Fruit fly (Drosophila melanogaster): ENCODE data around the gene CG42354.

CG42354 gene

DNA sequence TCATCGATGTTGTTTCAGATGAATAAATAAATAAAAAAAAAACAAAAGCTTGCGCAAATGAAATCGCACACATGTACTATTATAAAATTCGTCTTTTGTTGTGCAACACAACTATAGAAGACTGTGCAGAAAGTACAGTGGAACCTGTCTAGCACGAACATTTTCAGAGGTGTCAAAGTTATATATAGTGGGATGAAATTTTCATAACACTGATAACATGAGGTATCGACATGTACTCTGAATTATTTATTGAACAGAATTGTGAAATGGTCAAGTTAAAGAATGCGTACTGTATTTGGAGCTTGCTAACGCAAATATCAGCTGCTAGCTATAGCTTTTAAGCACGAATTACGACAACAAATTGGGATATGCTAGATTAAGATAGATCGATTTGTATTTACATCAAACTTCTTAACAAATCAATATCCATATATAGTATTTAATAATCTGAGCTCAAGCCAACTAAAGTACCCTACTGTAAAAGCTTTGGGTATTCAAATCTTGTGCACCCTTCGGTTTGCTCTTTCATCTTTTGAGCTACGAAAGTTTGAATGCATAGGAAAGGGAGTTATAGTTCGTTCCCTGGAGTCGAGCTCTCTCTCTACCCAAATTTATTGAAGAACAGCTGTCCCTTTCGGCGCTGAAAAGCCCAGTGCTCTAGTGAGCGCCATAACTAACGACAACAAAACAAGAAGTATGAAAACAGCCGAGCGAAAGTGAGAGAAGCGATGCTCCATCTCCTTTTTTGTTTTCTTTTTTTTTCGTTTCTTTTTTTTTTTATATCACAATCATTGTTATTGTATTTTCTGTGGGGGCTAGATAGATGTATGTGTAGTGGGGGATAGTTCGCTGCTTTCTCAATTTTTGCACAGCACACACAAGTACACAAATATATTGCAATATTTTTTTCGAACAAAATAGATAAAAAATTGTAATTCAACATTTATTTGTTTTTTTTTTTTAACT, 14.3 kb downstream of the CG42354 start (continued):
- TF ChIP-seq Opbp (GFP tag; IDR thresholded peaks at IDR 0.05; ENCODE audit: partially characterized antibody) (no peak), CG4360 (GFP tag; IDR thresholded peaks at IDR 0.05) (no peak), Dek (tag; optimal IDR thresholded peaks at IDR 0.05) (peak; percentile 89), MTF-1 (GFP tag; optimal IDR thresholded peaks at IDR 0.05; ENCODE audit: borderline replicate concordance) (peak; percentile 79), dati (GFP tag; IDR thresholded peaks at IDR 0.05) (peak; percentile 85), CG10654 (GFP tag; optimal IDR thresholded peaks at IDR 0.05) (peak; percentile 87), CG7372 (GFP tag; IDR thresholded peaks at IDR 0.05) (peak; percentile 93), fd3F (GFP tag; optimal IDR thresholded peaks at IDR 0.05) (peak; percentile 91), CG1792 (GFP tag; optimal IDR thresholded peaks at IDR 0.05) (peak; percentile 85), shn (GFP tag; optimal IDR thresholded peaks at IDR 0.05) (peak; percentile 70), MBD-R2 (GFP tag; IDR thresholded peaks at IDR 0.05) (peak; percentile 81), CG1602 (GFP tag; optimal IDR thresholded peaks at IDR 0.05) (peak; percentile 80), sug (tag; optimal IDR thresholded peaks at IDR 0.05) (peak; percentile 89), ttk (GFP tag; IDR thresholded peaks at IDR 0.05) (peak; percentile 88), Sox100B (GFP tag; optimal IDR thresholded peaks at IDR 0.05) (peak; percentile 75), CG13775 (GFP tag; optimal IDR thresholded peaks at IDR 0.05) (peak; percentile 74), CG42726 (GFP tag; IDR thresholded peaks at IDR 0.05; ENCODE audit: partially characterized antibody) (no peak), CG3726 (GFP tag; IDR thresholded peaks at IDR 0.05) (peak; percentile 76; the same call in 1 of the 3 replicates), Vsx1 (GFP tag; optimal IDR thresholded peaks at IDR 0.05) (peak; percentile 73), Myb (GFP tag; optimal IDR thresholded peaks at IDR 0.05) (peak; percentile 68), CG14441 (GFP tag; IDR thresholded peaks at IDR 0.05) (peak; percentile 94), gt (GFP tag; IDR thresholded peaks at IDR 0.05) (no peak; the same call in 1 of the 2 replicates), Max (GFP tag; optimal IDR thresholded peaks at IDR 0.05) (peak; percentile 86), yki (optimal IDR thresholded peaks at IDR 0.05) (no peak), CG43689 (GFP tag; IDR thresholded peaks at IDR 0.05) (peak; percentile 77), Ravus (GFP tag; IDR thresholded peaks at IDR 0.05) (peak; percentile 71), HLH4C (GFP tag; IDR thresholded peaks at IDR 0.05; ENCODE audit: partially characterized antibody) (no peak), kni (GFP tag; optimal IDR thresholded peaks at IDR 0.05) (peak; percentile 8), jigr1 (GFP tag; IDR thresholded peaks at IDR 0.05) (peak; percentile 72; the same call in 1 of the 3 replicates), CG17568 (GFP tag; optimal IDR thresholded peaks at IDR 0.05) (peak; percentile 85), odd (GFP tag; optimal IDR thresholded peaks at IDR 0.05) (peak; percentile 88), CG13894 (tag; optimal IDR thresholded peaks at IDR 0.05) (peak; percentile 89), lov (optimal IDR thresholded peaks at IDR 0.05) (no peak), lov (GFP tag; IDR thresholded peaks at IDR 0.05) (peak; percentile 85), CG12219 (GFP tag; optimal IDR thresholded peaks at IDR 0.05) (peak; percentile 93), Hmx (GFP tag; optimal IDR thresholded peaks at IDR 0.05) (peak; percentile 56), CG8089 (GFP tag; optimal IDR thresholded peaks at IDR 0.05) (peak; percentile 74), dmrt99B (tag; optimal IDR thresholded peaks at IDR 0.05) (peak; percentile 93), Fer2 (tag; optimal IDR thresholded peaks at IDR 0.05) (peak; percentile 90), Ets65A (GFP tag) (peak; percentile 98), CG6791 (GFP tag; IDR thresholded peaks at IDR 0.05; ENCODE audit: partially characterized antibody) (no peak), CG15479 (GFP tag; optimal IDR thresholded peaks at IDR 0.05) (no peak), Dad (GFP tag; optimal IDR thresholded peaks at IDR 0.05) (peak; percentile 77), nmo (GFP tag; optimal IDR thresholded peaks at IDR 0.05) (peak; percentile 87), Elba2 (GFP tag; optimal IDR thresholded peaks at IDR 0.05) (no peak), TFAM (GFP tag; optimal IDR thresholded peaks at IDR 0.05) (peak; percentile 17), bigmax (GFP tag; optimal IDR thresholded peaks at IDR 0.05) (no peak), Hsf (GFP tag; optimal IDR thresholded peaks at IDR 0.05) (peak; percentile 91)
